Fruit fly (Drosophila melanogaster): ENCODE results near the gene Set8.

Gene Set8

dm6 chr3R:14326250-14327112, 10.6 kb downstream of the Set8 start, which contains the start of the genes Afti and ATPsynE (continued):
- TF ChIP-seq CG6765 (GFP tag; optimal IDR thresholded peaks at IDR 0.05) (no peak), CG2678 (tag; optimal IDR thresholded peaks at IDR 0.05) (no peak), insv (GFP tag; optimal IDR thresholded peaks at IDR 0.05) (no peak), CG7928 (GFP tag; optimal IDR thresholded peaks at IDR 0.05) (peak; percentile 17), pzg (GFP tag; optimal IDR thresholded peaks at IDR 0.05) (peak; percentile 76), Doc2 (GFP tag; IDR thresholded peaks at IDR 0.05) (no peak), Dad (GFP tag; optimal IDR thresholded peaks at IDR 0.05) (peak; percentile 21), Myb (GFP tag; optimal IDR thresholded peaks at IDR 0.05) (peak; percentile 65), Hr78 (GFP tag; optimal IDR thresholded peaks at IDR 0.05) (no peak), CG1792 (GFP tag; optimal IDR thresholded peaks at IDR 0.05) (peak; percentile 46), CG12769 (tag; optimal IDR thresholded peaks at IDR 0.05) (peak; percentile 44), lbe (GFP tag; optimal IDR thresholded peaks at IDR 0.05) (no peak), Awh (GFP tag; IDR thresholded peaks at IDR 0.05) (no peak), vfl (GFP tag; optimal IDR thresholded peaks at IDR 0.05) (peak; percentile 53), maf-S (GFP tag; optimal IDR thresholded peaks at IDR 0.05) (peak; percentile 37), Optix (GFP tag; IDR thresholded peaks at IDR 0.05) (no peak), H15 (GFP tag; IDR thresholded peaks at IDR 0.05) (peak; percentile 50; the same call in 1 of the 3 replicates), Oli (tag; optimal IDR thresholded peaks at IDR 0.05) (peak; percentile 44), CG13424 (tag; optimal IDR thresholded peaks at IDR 0.05) (peak; percentile 71), CG7271 (tag; optimal IDR thresholded peaks at IDR 0.05) (no peak), CG8089 (GFP tag; optimal IDR thresholded peaks at IDR 0.05) (peak; percentile 60), CG5953 (GFP tag; IDR thresholded peaks at IDR 0.05) (no peak), CG6683 (GFP tag; optimal IDR thresholded peaks at IDR 0.05) (no peak), CG4404 (GFP tag; IDR thresholded peaks at IDR 0.05) (peak; percentile 55), al (GFP tag; IDR thresholded peaks at IDR 0.05) (peak; percentile 63), lola (GFP tag; optimal IDR thresholded peaks at IDR 0.05) (peak in 1 of 3 experiments; percentile 55), Sin3A (optimal IDR thresholded peaks at IDR 0.05) (peak; percentile 53), ewg (GFP tag; optimal IDR thresholded peaks at IDR 0.05) (peak; percentile 53), yki (optimal IDR thresholded peaks at IDR 0.05) (no peak), CG10431 (GFP tag; optimal IDR thresholded peaks at IDR 0.05) (peak; percentile 14), Jarid2 (GFP tag; optimal IDR thresholded peaks at IDR 0.05) (no peak), disco-r (GFP tag; optimal IDR thresholded peaks at IDR 0.05) (no peak), CG12299 (tag; optimal IDR thresholded peaks at IDR 0.05) (peak; percentile 22), CG43689 (GFP tag; IDR thresholded peaks at IDR 0.05) (peak; percentile 29; the same call in 1 of the 2 replicates), bbx (GFP tag; IDR thresholded peaks at IDR 0.05; ENCODE audit: partially characterized antibody) (peak; percentile 66), CG11093 (GFP tag; IDR thresholded peaks at IDR 0.05) (peak; percentile 50; the same call in 1 of the 3 replicates), Nf-YA (GFP tag; IDR thresholded peaks at IDR 0.05) (no peak; the same call in 1 of the 2 replicates), CG16815 (GFP tag; optimal IDR thresholded peaks at IDR 0.05) (peak; percentile 60), sc (optimal IDR thresholded peaks at IDR 0.05) (no peak), sc (GFP tag; optimal IDR thresholded peaks at IDR 0.05) (peak; percentile 51), Dek (tag; optimal IDR thresholded peaks at IDR 0.05) (peak; percentile 54), Sox102F (GFP tag; optimal IDR thresholded peaks at IDR 0.05) (no peak), sna (GFP tag; IDR thresholded peaks at IDR 0.05; ENCODE audit: partially characterized antibody) (peak; percentile 29), hbn (GFP tag; IDR thresholded peaks at IDR 0.05; ENCODE audit: partially characterized antibody) (peak; percentile 35), so (GFP tag; IDR thresholded peaks at IDR 0.05) (0 out of 3 replicates have a peak, but pooled peaks have one; percentile 20), Mad (GFP tag; optimal IDR thresholded peaks at IDR 0.05) (peak; percentile 58), sob (GFP tag; IDR thresholded peaks at IDR 0.05) (peak; percentile 70), CG10462 (GFP tag; optimal IDR thresholded peaks at IDR 0.05) (peak; percentile 33), CG12942 (GFP tag; optimal IDR thresholded peaks at IDR 0.05) (peak; percentile 65)

All from whole organism, embryonic.